Worm (Caenorhabditis elegans) whole organism, early embryonic: Measurements from ENCODE around the gene F18F11.4.

Experiments used
- B0310.2 ChIP-seq: sonication (generic microtip); optimal IDR thresholded peaks from 2 replicates; lab custom pipeline; 2016; ENCODE audit warnings: mild to moderate bottlenecking, missing genetic modification characterization, missing compliant biosample characterization
- F13C5.2 ChIP-seq: sonication (generic microtip); optimal IDR thresholded peaks from 2 replicates; lab custom pipeline; 2017; ENCODE audit warnings: mild to moderate bottlenecking, missing genetic modification characterization, inconsistent platforms, missing compliant biosample characterization
- aly-1 ChIP-seq: sonication (generic microtip); optimal IDR thresholded peaks from 2 replicates; lab custom pipeline; 2016; ENCODE audit warnings: missing genetic modification characterization, missing compliant biosample characterization
- ama-1 ChIP-seq: fragments of 150-350 bp; optimal IDR thresholded peaks from 2 replicates; lab custom pipeline; 2014
- ceh-13 ChIP-seq: fragments of 200-800 bp; sonication (Bioruptor generic); optimal IDR thresholded peaks from 2 replicates; lab custom pipeline; 2018; ENCODE audit warnings: mild to moderate bottlenecking, missing genetic modification characterization, missing compliant biosample characterization
- ceh-36 ChIP-seq: sonication (generic microtip); optimal IDR thresholded peaks from 2 replicates; lab custom pipeline; 2016; ENCODE audit warnings: missing genetic modification characterization, inconsistent platforms, missing compliant biosample characterization
- ets-7 ChIP-seq: sonication (generic microtip); optimal IDR thresholded peaks from 2 replicates; lab custom pipeline; 2016; ENCODE audit warnings: missing genotype, missing genetic modification characterization, missing compliant biosample characterization
- flt-1 ChIP-seq: fragments of 200-800 bp; sonication (Bioruptor generic); IDR thresholded peaks from 2 replicates; pipeline ENCODE4 v1.3.6; 2022; ENCODE audit warnings: missing genetic modification characterization, missing compliant biosample characterization
- hmbx-1 ChIP-seq: sonication (generic microtip); optimal IDR thresholded peaks from 2 replicates; lab custom pipeline; 2016; ENCODE audit warnings: mild to moderate bottlenecking, missing genetic modification characterization, missing compliant biosample characterization
- hmg-4 ChIP-seq: fragments of 200-800 bp; sonication (Bioruptor generic); optimal IDR thresholded peaks from 2 replicates; lab custom pipeline; 2018; ENCODE audit warnings: mild to moderate bottlenecking, missing genetic modification characterization, missing compliant biosample characterization
- hnd-1 ChIP-seq: sonication (generic microtip); optimal IDR thresholded peaks from 2 replicates; lab custom pipeline; 2016; ENCODE audit warnings: missing genetic modification characterization, missing compliant biosample characterization
- pes-1 ChIP-seq: fragments of 200-800 bp; sonication (Bioruptor generic); IDR thresholded peaks from 2 replicates; pipeline ENCODE4 v1.3.6; 2022; ENCODE audit warnings: missing genetic modification reagents, missing genetic modification characterization, missing compliant biosample characterization
- scrt-1 ChIP-seq: fragments of 200-800 bp; sonication (Bioruptor generic); IDR thresholded peaks from 2 replicates; pipeline ENCODE4 v1.3.6; 2022; ENCODE audit warnings: missing genetic modification characterization, missing compliant biosample characterization
- sea-1 ChIP-seq: fragments of 200-800 bp; sonication (Bioruptor generic); conservative IDR thresholded peaks from 2 replicates; pipeline ENCODE4 v1.3.6; 2022; ENCODE audit warnings: missing genetic modification characterization, missing compliant biosample characterization
- tbx-11 ChIP-seq: fragments of 200-800 bp; sonication (Bioruptor generic); IDR thresholded peaks from 2 replicates; pipeline ENCODE4 v1.3.6; 2022; ENCODE audit warnings: missing genetic modification characterization, missing compliant biosample characterization
- tbx-37 ChIP-seq: fragments of 200-800 bp; sonication (Bioruptor generic); conservative IDR thresholded peaks from 2 replicates; pipeline ENCODE4 v1.3.6; 2022; ENCODE audit warnings: missing genetic modification reagents, missing genetic modification characterization, missing compliant biosample characterization
- tra-4 ChIP-seq: sonication (generic microtip); optimal IDR thresholded peaks from 2 replicates; lab custom pipeline; 2017; ENCODE audit warnings: missing genetic modification characterization, missing compliant biosample characterization

Gene F18F11.4

ce11 chrIV:293163-293755 lies 37.4 kb upstream of the F18F11.4 start:
- TF ChIP-seq ets-7 (no peak), hnd-1 (tag; lab: Kevin White, UChicago) (no peak), aly-1 (tag; lab: Kevin White, UChicago) (no peak), F13C5.2 (no peak), tra-4 (tag; lab: Kevin White, UChicago) (no peak), sea-1 (GFP tag; lab: Robert Waterston, UW) (no peak), flt-1 (GFP tag; lab: Robert Waterston, UW) (no peak), tbx-11 (GFP tag; lab: Robert Waterston, UW) (no peak), ceh-36 (no peak), ceh-13 (GFP tag; lab: Kevin White, UChicago) (no peak), tbx-37 (GFP tag; lab: Robert Waterston, UW) (no peak), scrt-1 (GFP tag; lab: Robert Waterston, UW) (no peak), hmg-4 (no peak), B0310.2 (no peak)

- TF ChIP-seq tbx-11 (GFP tag; lab: Robert Waterston, UW), result no peak
- TF ChIP-seq ceh-36, result no peak
- TF ChIP-seq scrt-1 (GFP tag; lab: Robert Waterston, UW), result no peak
- no peak for TF ChIP-seq hmg-4
- no peak for TF ChIP-seq flt-1 (GFP tag; lab: Robert Waterston, UW)
- TF ChIP-seq sea-1 (GFP tag; lab: Robert Waterston, UW), result no peak
- no peak for TF ChIP-seq aly-1 (tag; lab: Kevin White, UChicago)
Measured at ce11 chrIV:293995-294700, 36.5 kb upstream of the F18F11.4 start.

- TF ChIP-seq ama-1 (lab: Kevin White, UChicago) (no peak), pes-1 (GFP tag; lab: Robert Waterston, UW) (no peak), aly-1 (tag; lab: Kevin White, UChicago) (no peak), hmg-4 (no peak), tbx-11 (GFP tag; lab: Robert Waterston, UW) (no peak), sea-1 (GFP tag; lab: Robert Waterston, UW) (no peak), B0310.2 (no peak), tbx-37 (GFP tag; lab: Robert Waterston, UW) (no peak), hnd-1 (tag; lab: Kevin White, UChicago) (no peak), scrt-1 (GFP tag; lab: Robert Waterston, UW) (no peak), ceh-36 (no peak), ceh-13 (GFP tag; lab: Kevin White, UChicago) (no peak), hmbx-1 (tag; lab: Kevin White, UChicago) (no peak), tra-4 (tag; lab: Kevin White, UChicago) (no peak), flt-1 (GFP tag; lab: Robert Waterston, UW) (no peak)
Measured at ce11 chrIV:294737-295136, 35.9 kb upstream of the F18F11.4 start.

ce11 chrIV:295734-296201 lies 34.9 kb upstream of the F18F11.4 start:
- no peak for TF ChIP-seq aly-1 (tag; lab: Kevin White, UChicago)
- TF ChIP-seq hmg-4, result no peak
- TF ChIP-seq hnd-1 (tag; lab: Kevin White, UChicago), result no peak
- no peak for TF ChIP-seq F13C5.2
- no peak for TF ChIP-seq scrt-1 (GFP tag; lab: Robert Waterston, UW)
- no peak for TF ChIP-seq ceh-13 (GFP tag; lab: Kevin White, UChicago)
- no peak for TF ChIP-seq hmbx-1 (tag; lab: Kevin White, UChicago)
- TF ChIP-seq ets-7, result no peak
- no peak for TF ChIP-seq sea-1 (GFP tag; lab: Robert Waterston, UW)
- TF ChIP-seq tbx-37 (GFP tag; lab: Robert Waterston, UW), result no peak
- no peak for TF ChIP-seq B0310.2
- TF ChIP-seq tbx-11 (GFP tag; lab: Robert Waterston, UW), result no peak
- TF ChIP-seq tra-4 (tag; lab: Kevin White, UChicago), result no peak
- TF ChIP-seq ama-1 (lab: Kevin White, UChicago), result no peak
- TF ChIP-seq flt-1 (GFP tag; lab: Robert Waterston, UW), result no peak
- no peak for TF ChIP-seq pes-1 (GFP tag; lab: Robert Waterston, UW)

ce11 chrIV:296849-297248 lies 33.8 kb upstream of the F18F11.4 start:
- TF ChIP-seq tra-4 (tag; lab: Kevin White, UChicago) (no peak), flt-1 (GFP tag; lab: Robert Waterston, UW) (no peak), hmbx-1 (tag; lab: Kevin White, UChicago) (no peak), F13C5.2 (no peak), hnd-1 (tag; lab: Kevin White, UChicago) (no peak), aly-1 (tag; lab: Kevin White, UChicago) (no peak), ceh-13 (GFP tag; lab: Kevin White, UChicago) (no peak), ceh-36 (no peak)

ce11 chrIV:298204-298603 lies 32.4 kb upstream of the F18F11.4 start, which contains the start of gene pnp-1:
pnp-1 (minus strand) TSS chrIV:298304.
- no peak for TF ChIP-seq aly-1 (tag; lab: Kevin White, UChicago)
- TF ChIP-seq ceh-13 (GFP tag; lab: Kevin White, UChicago), result no peak
- no peak for TF ChIP-seq hmg-4
- no peak for TF ChIP-seq ama-1 (lab: Kevin White, UChicago)
- no peak for TF ChIP-seq flt-1 (GFP tag; lab: Robert Waterston, UW)
- TF ChIP-seq ets-7, result no peak
- TF ChIP-seq hnd-1 (tag; lab: Kevin White, UChicago), result no peak
- TF ChIP-seq sea-1 (GFP tag; lab: Robert Waterston, UW), result no peak

ce11 chrIV:299190-299589 lies 31.4 kb upstream of the F18F11.4 start:
- no peak for TF ChIP-seq scrt-1 (GFP tag; lab: Robert Waterston, UW)
- TF ChIP-seq F13C5.2, result no peak
- TF ChIP-seq hnd-1 (tag; lab: Kevin White, UChicago), result no peak
- TF ChIP-seq ets-7, result no peak
- TF ChIP-seq tbx-37 (GFP tag; lab: Robert Waterston, UW), result no peak
